Worm (Caenorhabditis elegans) whole organism, L2 larva: ENCODE results near the gene unc-33.

Source experiments
- ZK546.5 ChIP-seq: sonication (generic microtip); optimal IDR thresholded peaks from 2 replicates; lab custom pipeline; 2017; ENCODE audit warnings: missing biosample characterization, missing genetic modification characterization
- aly-2 ChIP-seq: fragments of 150-350 bp; optimal IDR thresholded peaks from 2 replicates; lab custom pipeline; 2014; ENCODE audit warnings: missing biosample characterization, missing genetic modification characterization
- ceh-82 ChIP-seq: fragments of 150-350 bp; optimal IDR thresholded peaks from 2 replicates; lab custom pipeline; 2014; ENCODE audit warnings: missing biosample characterization, missing genetic modification characterization
- lin-39 ChIP-seq: fragments of 150-350 bp; optimal IDR thresholded peaks from 2 replicates; lab custom pipeline; 2014; ENCODE audit warnings: missing biosample characterization, missing genetic modification reagents, missing genetic modification characterization
- lsy-2 ChIP-seq, 2 experiments: fragments of 150-350 bp in 1 of 2; sonication (generic microtip) in 1 of 2; optimal IDR thresholded peaks; 2 replicates each; lab custom pipeline; 2014 to 2017; ENCODE audit warnings: missing biosample characterization in 2 of 2, missing genetic modification characterization in 2 of 2
- nhr-10 ChIP-seq: sonication (generic microtip); optimal IDR thresholded peaks from 2 replicates; lab custom pipeline; 2017; ENCODE audit warnings: missing biosample characterization, missing genetic modification characterization
- nhr-21 ChIP-seq: fragments of 150-350 bp; optimal IDR thresholded peaks from 2 replicates; lab custom pipeline; 2014; ENCODE audit warnings: missing biosample characterization, missing genetic modification characterization
- nhr-23 ChIP-seq: fragments of 150-350 bp; optimal IDR thresholded peaks from 2 replicates; lab custom pipeline; 2014; ENCODE audit warnings: missing biosample characterization, missing genetic modification reagents, missing genetic modification characterization
- nhr-77 ChIP-seq: fragments of 150-350 bp; optimal IDR thresholded peaks from 2 replicates; lab custom pipeline; 2014; ENCODE audit warnings: missing biosample characterization, missing genetic modification characterization
- sma-9 ChIP-seq, 2 experiments: fragments of 150-350 bp in 1 of 2; sonication (generic microtip) in 1 of 2; optimal IDR thresholded peaks; 2 replicates each; lab custom pipeline; 2014 to 2016; ENCODE audit warnings: missing genetic modification characterization in 2 of 2, mild to moderate bottlenecking in 1 of 2, missing biosample characterization in 1 of 2, missing compliant biosample characterization in 1 of 2, missing genetic modification reagents in 1 of 2, moderate library complexity in 1 of 2
- snpc-4 ChIP-seq: fragments of 150-350 bp; optimal IDR thresholded peaks from 2 replicates; lab custom pipeline; 2014; ENCODE audit warnings: missing biosample characterization, missing genetic modification characterization
- unc-55 ChIP-seq: fragments of 150-350 bp; sonication (generic microtip); optimal IDR thresholded peaks from 3 replicates; lab custom pipeline; 2014; ENCODE audit warnings: missing biosample characterization, missing genetic modification reagents, missing genetic modification characterization

ce11 chrIV:3521710-3522109, 5.0 kb downstream of the unc-33 start:
- no peak for TF ChIP-seq nhr-10
- no peak for TF ChIP-seq ZK546.5 (tag; lab: Kevin White, UChicago)
- no peak for TF ChIP-seq lsy-2 (tag; optimal IDR thresholded peaks at IDR 0.05; lab: Kevin White, UChicago)
- TF ChIP-seq nhr-21, result no peak
- no peak for TF ChIP-seq unc-55 (GFP tag; lab: Kevin White, UChicago)
- no peak for TF ChIP-seq sma-9 (GFP tag; optimal IDR thresholded peaks at IDR 0.05; lab: Kevin White, UChicago)
- no peak for TF ChIP-seq sma-9 (tag; optimal IDR thresholded peaks at IDR 0.05; lab: Kevin White, UChicago)
- no peak for TF ChIP-seq lin-39
- TF ChIP-seq aly-2, result no peak
- TF ChIP-seq nhr-77, result no peak
- no peak for TF ChIP-seq nhr-23 (tag; lab: Kevin White, UChicago)
- no peak for TF ChIP-seq ceh-82 (tag; lab: Kevin White, UChicago)
- TF ChIP-seq snpc-4 (tag; lab: Kevin White, UChicago), result no peak
